Fruit fly (Drosophila melanogaster) whole organism, embryonic: ENCODE data around the gene Gnpat.
A peak's percentile ranks its signal among the peaks of the same experiment; 100 is the strongest.

ENCODE experiments used
- Atf3 ChIP-seq: fragments of 200-800 bp; sonication (Bioruptor generic); optimal IDR thresholded peaks from 3 replicates; lab custom pipeline; 2016; ENCODE audit warnings: missing biosample characterization, missing genetic modification characterization
- CG10209 ChIP-seq: fragments of 200-800 bp; sonication (Bioruptor generic); optimal IDR thresholded peaks from 3 replicates; lab custom pipeline; 2017; ENCODE audit warnings: missing biosample characterization, mild to moderate bottlenecking, missing genetic modification characterization, missing genetic modification reagents
- CG11085 ChIP-seq: fragments of 200-800 bp; sonication (Bioruptor generic); IDR thresholded peaks from 2 replicates; pipeline ENCODE4 v1.3.6; 2022; ENCODE audit warnings: missing biosample characterization, missing genetic modification characterization
- CG11093 ChIP-seq: fragments of 200-800 bp; sonication (Bioruptor generic); IDR thresholded peaks from 3 replicates; pipeline ENCODE4 v1.3.6; 2022; ENCODE audit warnings: missing biosample characterization, missing genetic modification characterization
- CG11695 ChIP-seq: fragments of 200-800 bp; sonication (Bioruptor generic); IDR thresholded peaks from 3 replicates; pipeline ENCODE4 v1.3.6; 2022; ENCODE audit warnings: missing biosample characterization, missing genetic modification characterization
- CG12299 ChIP-seq: fragments of 200-800 bp; sonication (Bioruptor generic); optimal IDR thresholded peaks from 2 replicates; lab custom pipeline; 2018; ENCODE audit warnings: missing biosample characterization, mild to moderate bottlenecking, missing genetic modification characterization
- CG13287 ChIP-seq: fragments of 200-800 bp; sonication (Bioruptor generic); IDR thresholded peaks from 2 replicates; pipeline ENCODE4 v1.3.6; 2022; ENCODE audit warnings: missing biosample characterization, missing genetic modification characterization; ENCODE audit not compliant: partially characterized antibody
- CG15696 ChIP-seq: fragments of 200-800 bp; sonication (Bioruptor generic); optimal IDR thresholded peaks from 2 replicates; lab custom pipeline; 2019; ENCODE audit warnings: missing biosample characterization, mild to moderate bottlenecking, missing genetic modification characterization, moderate library complexity
- CG1647 ChIP-seq: fragments of 200-800 bp; sonication (Bioruptor generic); optimal IDR thresholded peaks from 3 replicates; lab custom pipeline; 2016; ENCODE audit warnings: missing biosample characterization, missing genetic modification characterization
- CG16863 ChIP-seq: fragments of 200-800 bp; sonication (Bioruptor generic); optimal IDR thresholded peaks from 3 replicates; lab custom pipeline; 2016; ENCODE audit warnings: missing biosample characterization, missing genetic modification characterization
- CG17829 ChIP-seq: fragments of 200-800 bp; optimal IDR thresholded peaks from 2 replicates; lab custom pipeline; 2019; ENCODE audit warnings: missing biosample characterization, mild to moderate bottlenecking, missing genetic modification characterization, moderate library complexity
- CG2120 ChIP-seq: fragments of 200-800 bp; sonication (Bioruptor generic); optimal IDR thresholded peaks from 3 replicates; lab custom pipeline; 2016; ENCODE audit warnings: missing biosample characterization, missing genetic modification characterization
- CG32772 ChIP-seq: fragments of 200-800 bp; sonication (Bioruptor generic); IDR thresholded peaks from 2 replicates; pipeline ENCODE4 v1.3.6; 2022; ENCODE audit warnings: missing biosample characterization, missing genetic modification characterization
- CG4424 ChIP-seq: fragments of 200-800 bp; sonication (Bioruptor generic); optimal IDR thresholded peaks from 3 replicates; lab custom pipeline; 2016; ENCODE audit warnings: missing biosample characterization, missing genetic modification characterization
- CG5953 ChIP-seq: fragments of 200-800 bp; sonication (Bioruptor generic); IDR thresholded peaks from 2 replicates; pipeline ENCODE4 v1.3.6; 2022; ENCODE audit warnings: missing biosample characterization, missing genetic modification characterization
- CG6683 ChIP-seq: fragments of 200-800 bp; sonication (Bioruptor generic); optimal IDR thresholded peaks from 2 replicates; lab custom pipeline; 2017; ENCODE audit warnings: missing biosample characterization, mild to moderate bottlenecking, missing genetic modification characterization, missing genetic modification reagents
- CG8478 ChIP-seq: fragments of >200 bp; optimal IDR thresholded peaks from 2 replicates; lab custom pipeline; 2018
- Ets65A ChIP-seq: fragments of 200-800 bp; sonication (Bioruptor generic); peaks from one replicate; lab custom pipeline; 2016; ENCODE audit warnings: missing biosample characterization, missing genetic modification characterization
- Gsc ChIP-seq: fragments of 200-800 bp; sonication (Bioruptor generic); IDR thresholded peaks from 2 replicates; pipeline ENCODE4 v1.3.6; 2022; ENCODE audit warnings: missing biosample characterization, missing genetic modification characterization
- H15 ChIP-seq: fragments of 200-800 bp; sonication (Bioruptor generic); IDR thresholded peaks from 3 replicates; pipeline ENCODE4 v1.3.6; 2022; ENCODE audit warnings: missing biosample characterization, missing genetic modification characterization
- Hr3 ChIP-seq: fragments of 200-800 bp; sonication (Bioruptor generic); optimal IDR thresholded peaks from 3 replicates; lab custom pipeline; 2016; ENCODE audit warnings: missing biosample characterization, missing genetic modification characterization
- Hr39 ChIP-seq: fragments of >200 bp; optimal IDR thresholded peaks from 2 replicates; lab custom pipeline; 2017
- Lim3 ChIP-seq: fragments of 200-800 bp; sonication (Bioruptor generic); IDR thresholded peaks from 2 replicates; pipeline ENCODE4 v1.3.6; 2022; ENCODE audit warnings: missing biosample characterization, missing genetic modification characterization
- Nf-YC ChIP-seq: fragments of 200-800 bp; optimal IDR thresholded peaks from 3 replicates; lab custom pipeline; 2019; ENCODE audit warnings: missing biosample characterization, mild to moderate bottlenecking, missing genetic modification characterization, moderate library complexity
- Pdp1 ChIP-seq, 2 experiments: fragments of 200-800 bp; sonication (Bioruptor generic); optimal IDR thresholded peaks; 3 replicates each; lab custom pipeline; 2016; ENCODE audit warnings: missing biosample characterization in 2 of 2, missing genetic modification characterization in 2 of 2, mild to moderate bottlenecking in 1 of 2, moderate library complexity in 1 of 2
- abd-A ChIP-seq: fragments of 200-800 bp; sonication (Bioruptor generic); optimal IDR thresholded peaks from 3 replicates; lab custom pipeline; 2019; ENCODE audit warnings: missing biosample characterization, mild to moderate bottlenecking, missing genetic modification characterization, moderate library complexity
- ato ChIP-seq: fragments of 200-800 bp; sonication (Bioruptor generic); IDR thresholded peaks from 2 replicates; pipeline ENCODE4 v1.3.6; 2022; ENCODE audit warnings: missing biosample characterization, missing genetic modification characterization; ENCODE audit not compliant: partially characterized antibody
- cas ChIP-seq: fragments of 200-800 bp; sonication (Bioruptor generic); IDR thresholded peaks from 2 replicates; pipeline ENCODE4 v1.3.6; 2022; ENCODE audit warnings: missing biosample characterization, missing genetic modification characterization
- chn ChIP-seq: fragments of 200-800 bp; sonication (Bioruptor generic); optimal IDR thresholded peaks from 2 replicates; lab custom pipeline; 2016; ENCODE audit warnings: missing biosample characterization, missing genetic modification characterization
- cwo ChIP-seq: fragments of 200-800 bp; sonication (Bioruptor generic); optimal IDR thresholded peaks from 3 replicates; lab custom pipeline; 2017; ENCODE audit warnings: missing biosample characterization, missing genetic modification characterization, mild to moderate bottlenecking, moderate library complexity, missing genetic modification reagents
- emc ChIP-seq: fragments of 200-800 bp; sonication (Bioruptor generic); optimal IDR thresholded peaks from 2 replicates; lab custom pipeline; 2016; ENCODE audit warnings: missing biosample characterization, missing genetic modification characterization
- ewg ChIP-seq: fragments of 200-800 bp; sonication (Bioruptor generic); optimal IDR thresholded peaks from 3 replicates; lab custom pipeline; 2017; ENCODE audit warnings: mild to moderate bottlenecking, missing biosample characterization, missing genetic modification reagents, missing genetic modification characterization
- eyg ChIP-seq: fragments of 200-800 bp; sonication (Bioruptor generic); optimal IDR thresholded peaks from 3 replicates; lab custom pipeline; 2016; ENCODE audit warnings: missing biosample characterization, missing genetic modification characterization
- fd102C ChIP-seq: fragments of 200-800 bp; sonication (Bioruptor generic); optimal IDR thresholded peaks from 2 replicates; lab custom pipeline; 2018; ENCODE audit warnings: missing biosample characterization, mild to moderate bottlenecking, missing genetic modification characterization, moderate library complexity
- gce ChIP-seq: fragments of 200-800 bp; sonication (Bioruptor generic); IDR thresholded peaks from 3 replicates; pipeline ENCODE4 v1.3.6; 2022; ENCODE audit warnings: missing biosample characterization, missing genetic modification characterization
- lola ChIP-seq, 3 experiments: fragments of >200 bp in 2 of 3; fragments of 200-800 bp in 1 of 3; sonication (Bioruptor generic) in 1 of 3; optimal IDR thresholded peaks; 2 replicates each; lab custom pipeline; 2017 to 2019; ENCODE audit warnings: missing biosample characterization in 3 of 3, missing genetic modification characterization in 3 of 3, mild to moderate bottlenecking in 1 of 3, moderate library complexity in 1 of 3
- nmo ChIP-seq: fragments of 200-800 bp; sonication (Bioruptor generic); optimal IDR thresholded peaks from 2 replicates; lab custom pipeline; 2018; ENCODE audit warnings: missing biosample characterization, mild to moderate bottlenecking, missing genetic modification characterization, moderate library complexity
- pros ChIP-seq: fragments of 200-800 bp; sonication (Bioruptor generic); optimal IDR thresholded peaks from 3 replicates; lab custom pipeline; 2019; ENCODE audit warnings: missing biosample characterization, mild to moderate bottlenecking, missing genetic modification characterization, moderate library complexity
- salm ChIP-seq: fragments of 200-800 bp; sonication (Bioruptor generic); optimal IDR thresholded peaks from 2 replicates; lab custom pipeline; 2018; ENCODE audit warnings: missing biosample characterization, mild to moderate bottlenecking, missing genetic modification characterization
- schlank ChIP-seq: fragments of 200-800 bp; sonication (Bioruptor generic); optimal IDR thresholded peaks from 2 replicates; lab custom pipeline; 2018; ENCODE audit warnings: missing biosample characterization, mild to moderate bottlenecking, missing genetic modification characterization
- sqz ChIP-seq: fragments of 200-800 bp; sonication (Bioruptor generic); optimal IDR thresholded peaks from 3 replicates; lab custom pipeline; 2018; ENCODE audit warnings: missing biosample characterization, mild to moderate bottlenecking, missing genetic modification characterization
- stwl ChIP-seq: fragments of 200-800 bp; sonication (Bioruptor generic); optimal IDR thresholded peaks from 3 replicates; lab custom pipeline; 2018; ENCODE audit warnings: missing biosample characterization, mild to moderate bottlenecking, missing genetic modification characterization, moderate library complexity
- sug ChIP-seq: fragments of 200-800 bp; optimal IDR thresholded peaks from 2 replicates; lab custom pipeline; 2019; ENCODE audit warnings: missing biosample characterization, mild to moderate bottlenecking, missing genetic modification characterization, moderate library complexity
- tna ChIP-seq: fragments of 200-800 bp; sonication (Bioruptor generic); IDR thresholded peaks from 2 replicates; pipeline ENCODE4 v1.3.6; 2022; ENCODE audit warnings: missing biosample characterization, missing genetic modification characterization; ENCODE audit not compliant: partially characterized antibody
- toy ChIP-seq: fragments of 200-800 bp; sonication (Bioruptor generic); IDR thresholded peaks from 2 replicates; pipeline ENCODE4 v1.3.6; 2022; ENCODE audit warnings: missing biosample characterization, missing genetic modification characterization
- ttk ChIP-seq: fragments of 200-800 bp; sonication (Bioruptor generic); IDR thresholded peaks from 2 replicates; pipeline ENCODE4 v2.1.2; 2022; ENCODE audit warnings: missing biosample characterization, missing genetic modification characterization
- wor ChIP-seq: fragments of 200-800 bp; sonication (Bioruptor generic); IDR thresholded peaks from 2 replicates; pipeline ENCODE4 v1.3.6; 2022; ENCODE audit warnings: missing biosample characterization, missing genetic modification characterization
- yki ChIP-seq: fragments of >200 bp; optimal IDR thresholded peaks from 3 replicates; lab custom pipeline; 2018
- z ChIP-seq: fragments of 200-800 bp; sonication (Bioruptor generic); IDR thresholded peaks from 3 replicates; pipeline ENCODE4 v1.3.6; 2022; ENCODE audit warnings: missing biosample characterization, missing genetic modification characterization

Gene Gnpat

DNA sequence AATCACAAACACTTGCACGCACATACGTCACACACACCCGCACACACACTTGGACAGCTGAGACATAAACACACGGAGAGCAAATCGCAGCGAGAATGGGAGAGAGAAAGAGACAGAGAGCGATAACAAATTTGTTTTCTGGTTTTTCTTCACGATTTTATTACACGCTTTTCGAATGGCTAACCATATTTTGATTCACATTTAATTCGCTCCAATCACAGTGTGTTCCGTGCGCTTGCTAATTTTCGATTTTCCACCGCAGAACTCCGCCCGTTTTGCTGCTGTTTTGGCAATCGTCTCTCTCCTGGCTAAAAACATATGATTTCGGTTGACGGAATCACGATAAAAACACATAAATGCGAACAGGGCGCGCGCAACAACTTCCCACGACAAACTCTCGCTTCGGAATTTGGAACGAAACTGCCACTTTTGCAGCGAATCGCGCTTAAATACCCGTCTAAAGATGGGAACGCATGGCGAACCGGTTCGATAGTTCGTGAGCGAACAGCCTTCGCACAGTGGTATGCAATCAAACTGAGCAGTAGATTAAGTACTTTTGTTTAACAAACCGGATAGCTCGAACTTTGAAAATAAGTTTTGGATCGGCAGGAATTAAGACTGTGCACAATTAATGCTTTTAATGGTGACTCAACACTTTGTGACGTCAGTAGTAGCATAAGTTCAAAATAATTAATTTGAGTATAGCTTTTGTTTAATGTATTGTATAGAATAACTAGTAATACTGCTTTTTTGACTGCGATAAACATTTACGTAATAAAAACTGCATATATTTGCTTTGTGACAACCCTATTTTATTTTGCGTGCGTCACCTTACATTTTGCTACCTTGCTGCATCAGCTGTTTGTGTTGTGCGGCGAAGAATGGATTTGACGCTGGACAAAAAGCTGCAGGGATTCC is 17.8 kb downstream of the Gnpat start, which contains the start of the genes Fur1 and Vps33B (continued):
- TF ChIP-seq Atf3 (GFP tag; lab: Kevin White, UChicago) (peak; percentile 97), stwl (tag; lab: Kevin White, UChicago) (peak; percentile 60), cwo (peak; percentile 91), CG10209 (peak; percentile 97), Pdp1 (GFP tag; optimal IDR thresholded peaks at IDR 0.05; lab: Kevin White, UChicago) (peak; percentile 98 to 99), lola (GFP tag; optimal IDR thresholded peaks at IDR 0.05; lab: Kevin White, UChicago) (peak in 1 of 3 experiments; percentile 97), wor (peak; percentile 94), eyg (GFP tag; lab: Kevin White, UChicago) (peak; percentile 93), schlank (tag; lab: Kevin White, UChicago) (peak; percentile 89), ato (GFP tag; lab: Robert Waterston, UW) (peak; percentile 68), CG8478 (lab: Kevin White, UChicago) (no peak), CG11085 (GFP tag; lab: Robert Waterston, UW) (peak; percentile 91), fd102C (GFP tag; lab: Kevin White, UChicago) (peak; percentile 64), Nf-YC (tag; lab: Kevin White, UChicago) (peak; percentile 90), CG13287 (GFP tag; lab: Robert Waterston, UW) (peak; percentile 80), Ets65A (GFP tag; lab: Kevin White, UChicago) (peak; percentile 100), H15 (peak; percentile 92), Lim3 (GFP tag; lab: Robert Waterston, UW) (peak; percentile 80), CG5953 (GFP tag; lab: Robert Waterston, UW) (peak; percentile 88), CG17829 (tag; lab: Kevin White, UChicago) (peak; percentile 98), sqz (GFP tag; lab: Kevin White, UChicago) (peak; percentile 93), CG11695 (GFP tag; lab: Robert Waterston, UW) (peak; percentile 94), chn (GFP tag; lab: Kevin White, UChicago) (peak; percentile 99), sug (tag; lab: Kevin White, UChicago) (peak; percentile 95), CG12299 (peak; percentile 94), yki (lab: Kevin White, UChicago) (peak; percentile 33), Hr3 (peak; percentile 98), Hr39 (no peak), cas (peak; percentile 82), Gsc (no peak; the same call in 1 of the 2 replicates), tna (GFP tag; lab: Robert Waterston, UW) (peak; percentile 69), nmo (GFP tag; lab: Kevin White, UChicago) (peak; percentile 98), pros (GFP tag; lab: Kevin White, UChicago) (peak; percentile 18), z (GFP tag; lab: Robert Waterston, UW) (peak; percentile 42; the same call in 1 of the 3 replicates), CG2120 (GFP tag; lab: Kevin White, UChicago) (peak; percentile 99), CG4424 (GFP tag; lab: Kevin White, UChicago) (peak; percentile 99), salm (tag; lab: Kevin White, UChicago) (peak; percentile 93), CG15696 (tag; lab: Kevin White, UChicago) (peak; percentile 96), ttk (peak; percentile 91; the same call in 1 of the 2 replicates), CG32772 (GFP tag; lab: Robert Waterston, UW) (peak; percentile 95), emc (peak; percentile 96), CG11093 (GFP tag; lab: Robert Waterston, UW) (peak; percentile 92), ewg (GFP tag; lab: Kevin White, UChicago) (peak; percentile 94), CG16863 (GFP tag; lab: Kevin White, UChicago) (peak; percentile 98), abd-A (tag; lab: Kevin White, UChicago) (peak; percentile 91), CG6683 (GFP tag; lab: Kevin White, UChicago) (peak; percentile 86), CG1647 (peak; percentile 98), toy (GFP tag; lab: Robert Waterston, UW) (peak; percentile 69), gce (GFP tag; lab: Robert Waterston, UW) (peak; percentile 87)
